Worm (Caenorhabditis elegans) whole organism, L4 larva: ENCODE data around the gene nadk-2.
A peak's percentile ranks its signal among the peaks of the same experiment; 100 is the strongest.

ENCODE experiments used
- F10B5.3 ChIP-seq: sonication (generic microtip); optimal IDR thresholded peaks from 2 replicates; lab custom pipeline; 2016; ENCODE audit warnings: mild to moderate bottlenecking, missing genetic modification characterization, missing compliant biosample characterization
- F49E8.2 ChIP-seq: sonication (generic microtip); optimal IDR thresholded peaks from 2 replicates; lab custom pipeline; 2016; ENCODE audit warnings: missing compliant biosample characterization, mild to moderate bottlenecking, missing genetic modification characterization, borderline replicate concordance
- Y105C5A.15 ChIP-seq: fragments of 200-800 bp; sonication (Bioruptor generic); IDR thresholded peaks from 2 replicates; pipeline ENCODE4 v1.3.6; 2022; ENCODE audit warnings: missing genetic modification characterization, missing compliant biosample characterization
- Y5F2A.4 ChIP-seq: fragments of 200-800 bp; sonication (Bioruptor generic); optimal IDR thresholded peaks from 2 replicates; lab custom pipeline; 2018; ENCODE audit warnings: mild to moderate bottlenecking, missing genetic modification characterization, missing compliant biosample characterization
- aha-1 ChIP-seq: fragments of 150-350 bp; peaks from one replicate; lab custom pipeline; 2014; ENCODE audit warnings: missing biosample characterization, missing genetic modification characterization
- ama-1 ChIP-seq: fragments of 150-350 bp; optimal IDR thresholded peaks from 2 replicates; lab custom pipeline; 2014; ENCODE audit warnings: inconsistent platforms, mixed read lengths
- ceh-28 ChIP-seq: fragments of 150-350 bp; optimal IDR thresholded peaks from 2 replicates; lab custom pipeline; 2014; ENCODE audit warnings: missing biosample characterization, missing genetic modification reagents, missing genetic modification characterization
- ceh-44 ChIP-seq: fragments of 200-800 bp; sonication (Bioruptor generic); IDR thresholded peaks from 2 replicates; pipeline ENCODE4 v1.3.6; 2022; ENCODE audit warnings: missing genetic modification reagents, missing genetic modification characterization, missing compliant biosample characterization
- daf-12 ChIP-seq: fragments of 150-350 bp; optimal IDR thresholded peaks from 2 replicates; lab custom pipeline; 2014; ENCODE audit warnings: missing biosample characterization, missing genetic modification reagents, missing genetic modification characterization
- daf-16 ChIP-seq, 3 experiments: sonication (generic microtip); optimal IDR thresholded peaks; 2 replicates each; lab custom pipeline; 2016 to 2017; ENCODE audit warnings: missing genetic modification characterization in 3 of 3, missing genetic modification reagents in 3 of 3, mild to moderate bottlenecking in 2 of 3, missing compliant biosample characterization in 2 of 3, missing biosample characterization in 1 of 3, moderate library complexity in 1 of 3
- dmd-6 ChIP-seq: fragments of 200-800 bp; sonication (Bioruptor generic); IDR thresholded peaks from 2 replicates; pipeline ENCODE4 v1.3.6; 2022; ENCODE audit warnings: missing genetic modification reagents, missing genetic modification characterization, missing compliant biosample characterization
- duxl-1 ChIP-seq: sonication (generic microtip); optimal IDR thresholded peaks from 2 replicates; lab custom pipeline; 2016; ENCODE audit warnings: mild to moderate bottlenecking, missing genetic modification characterization, moderate library complexity, missing compliant biosample characterization; ENCODE audit not compliant: poor library complexity
- egl-43 ChIP-seq: fragments of 200-800 bp; sonication (Bioruptor generic); IDR thresholded peaks from 2 replicates; pipeline ENCODE4 v1.3.6; 2022; ENCODE audit warnings: missing genetic modification reagents, missing genetic modification characterization, missing compliant biosample characterization
- hmg-1.1 ChIP-seq: fragments of 200-800 bp; sonication (Bioruptor generic); IDR thresholded peaks from 2 replicates; pipeline ENCODE4 v1.3.6; 2022; ENCODE audit warnings: missing genetic modification reagents, missing genetic modification characterization, missing compliant biosample characterization
- lim-7 ChIP-seq: fragments of 200-800 bp; sonication (Bioruptor generic); IDR thresholded peaks from 2 replicates; pipeline ENCODE4 v1.3.6; 2022; ENCODE audit warnings: missing genetic modification characterization, missing compliant biosample characterization
- lin-1 ChIP-seq: fragments of 200-800 bp; sonication (Bioruptor generic); IDR thresholded peaks from 2 replicates; pipeline ENCODE4 v1.3.6; 2022; ENCODE audit warnings: missing genetic modification reagents, missing genetic modification characterization, missing compliant biosample characterization
- lin-29 ChIP-seq: fragments of 200-800 bp; sonication (Bioruptor generic); IDR thresholded peaks from 2 replicates; pipeline ENCODE4 v1.3.6; 2022; ENCODE audit warnings: missing genetic modification reagents, missing genetic modification characterization, missing compliant biosample characterization
- lin-38 ChIP-seq: fragments of 200-800 bp; sonication (Bioruptor generic); IDR thresholded peaks from 2 replicates; pipeline ENCODE4 v1.3.6; 2022; ENCODE audit warnings: missing genetic modification reagents, missing genetic modification characterization, missing compliant biosample characterization
- lin-39 ChIP-seq: fragments of 150-350 bp; optimal IDR thresholded peaks from 2 replicates; lab custom pipeline; 2014; ENCODE audit warnings: missing biosample characterization, missing genetic modification reagents, missing genetic modification characterization
- madf-9 ChIP-seq: fragments of 200-800 bp; sonication (Bioruptor generic); conservative IDR thresholded peaks from 2 replicates; pipeline ENCODE4 v1.3.6; 2022; ENCODE audit warnings: missing genetic modification reagents, missing genetic modification characterization, missing compliant biosample characterization
- mdl-1 ChIP-seq, 2 experiments: fragments of 150-350 bp in 1 of 2; sonication (generic microtip) in 1 of 2; optimal IDR thresholded peaks; 2 replicates each; lab custom pipeline; 2014 to 2017; ENCODE audit warnings: missing biosample characterization in 2 of 2, missing genetic modification characterization in 2 of 2
- mxl-2 ChIP-seq: fragments of 200-800 bp; sonication (Bioruptor generic); conservative IDR thresholded peaks from 2 replicates; pipeline ENCODE4 v1.3.6; 2022; ENCODE audit warnings: missing genetic modification reagents, missing genetic modification characterization, missing compliant biosample characterization
- nhr-111 ChIP-seq: fragments of 200-800 bp; sonication (Bioruptor generic); optimal IDR thresholded peaks from 2 replicates; lab custom pipeline; 2018; ENCODE audit warnings: mild to moderate bottlenecking, missing genetic modification characterization, missing compliant biosample characterization
- pha-4 ChIP-seq, 2 experiments: fragments of 150-350 bp in 1 of 2; fragments of 200-800 bp in 1 of 2; sonication (Bioruptor generic) in 1 of 2; IDR thresholded peaks in 1 of 2; optimal IDR thresholded peaks in 1 of 2; 2 replicates each; pipeline versions ENCODE4 v1.3.6 to Lab custom; 2014 to 2022; ENCODE audit warnings: missing genetic modification characterization in 2 of 2, missing genetic modification reagents in 2 of 2, missing biosample characterization in 1 of 2, missing compliant biosample characterization in 1 of 2
- rbr-2 ChIP-seq: sonication (generic microtip); optimal IDR thresholded peaks from 2 replicates; lab custom pipeline; 2016; ENCODE audit warnings: missing genotype, missing genetic modification characterization, missing compliant biosample characterization
- snpc-1.2 ChIP-seq: fragments of 200-800 bp; sonication (Bioruptor generic); IDR thresholded peaks from 2 replicates; pipeline ENCODE4 v1.3.6; 2022; ENCODE audit warnings: missing genetic modification reagents, missing genetic modification characterization, missing compliant biosample characterization
- spr-3 ChIP-seq: fragments of 200-800 bp; sonication (Bioruptor generic); optimal IDR thresholded peaks from 2 replicates; lab custom pipeline; 2018; ENCODE audit warnings: mild to moderate bottlenecking, missing genetic modification characterization, missing compliant biosample characterization
- tra-1 ChIP-seq: fragments of 200-800 bp; sonication (Bioruptor generic); IDR thresholded peaks from 2 replicates; pipeline ENCODE4 v1.3.6; 2022; ENCODE audit warnings: missing genetic modification reagents, missing genetic modification characterization, missing compliant biosample characterization
- unc-130 ChIP-seq: sonication (generic microtip); optimal IDR thresholded peaks from 2 replicates; lab custom pipeline; 2016; ENCODE audit warnings: missing genetic modification reagents, missing genetic modification characterization, missing compliant biosample characterization
- unc-62 ChIP-seq, 3 experiments: fragments of 150-350 bp in 1 of 3; sonication (generic microtip); optimal IDR thresholded peaks in 2 of 3; peaks in 1 of 3; 1 replicate in 1 of 3; 2 replicates in 2 of 3; lab custom pipeline; 2014 to 2017; ENCODE audit warnings: missing biosample characterization in 3 of 3, missing genetic modification characterization in 3 of 3, missing genetic modification reagents in 3 of 3, missing genotype in 1 of 3
- zag-1 ChIP-seq: fragments of 150-350 bp; optimal IDR thresholded peaks from 2 replicates; lab custom pipeline; 2014; ENCODE audit warnings: missing biosample characterization, missing genetic modification characterization
- zfp-3 ChIP-seq: fragments of 200-800 bp; sonication (Bioruptor generic); conservative IDR thresholded peaks from 2 replicates; pipeline ENCODE4 v1.3.6; 2022; ENCODE audit warnings: missing genetic modification reagents, missing genetic modification characterization, missing compliant biosample characterization

Gene nadk-2

ce11 chrII:12027697-12028245, 21.6 kb upstream of the nadk-2 start, which contains the start of gene Y17G7B.8 (continued):
- TF ChIP-seq mxl-2 (GFP tag; lab: Robert Waterston, UW) (no peak), lim-7 (no peak), daf-16 (GFP tag; optimal IDR thresholded peaks at IDR 0.05; lab: Kevin White, UChicago) (no peak), daf-16 (tag; optimal IDR thresholded peaks at IDR 0.05; lab: Kevin White, UChicago) (peak; percentile 87)

ce11 chrII:12028707-12029106, 20.7 kb upstream of the nadk-2 start:
- TF ChIP-seq unc-130 (GFP tag; lab: Kevin White, UChicago) (no peak), lin-29 (GFP tag; lab: Robert Waterston, UW) (no peak), daf-12 (tag; lab: Kevin White, UChicago) (no peak), egl-43 (GFP tag; lab: Robert Waterston, UW) (no peak), unc-62 (GFP tag; optimal IDR thresholded peaks at IDR 0.05 in 1 of 2; lab: Kevin White, UChicago) (peak in 1 of 2 experiments; percentile 94), unc-62 (tag; optimal IDR thresholded peaks at IDR 0.05; lab: Kevin White, UChicago) (no peak), ceh-28 (tag; lab: Kevin White, UChicago) (peak; percentile 32), madf-9 (GFP tag; lab: Robert Waterston, UW) (no peak), zfp-3 (GFP tag; lab: Robert Waterston, UW) (no peak), lin-38 (GFP tag; lab: Robert Waterston, UW) (no peak), tra-1 (no peak), F10B5.3 (no peak), ceh-44 (no peak)

- TF ChIP-seq ama-1 (lab: Kevin White, UChicago) (no peak), hmg-1.1 (no peak), Y105C5A.15 (GFP tag; lab: Robert Waterston, UW) (no peak), ceh-28 (tag; lab: Kevin White, UChicago) (no peak), aha-1 (no peak), lim-7 (no peak)
Observed at ce11 chrII:12036075-12036474, 13.3 kb upstream of the nadk-2 start.

ce11 chrII:12036516-12036915, 12.9 kb upstream of the nadk-2 start, which contains the start of gene cyn-16:
TSS of gene cyn-16 (minus strand) at chrII:12036742.
- TF ChIP-seq dmd-6 (GFP tag; lab: Robert Waterston, UW) (no peak), tra-1 (no peak), lin-39 (no peak), ceh-28 (tag; lab: Kevin White, UChicago) (peak; percentile 69), daf-16 (GFP tag; optimal IDR thresholded peaks at IDR 0.05; lab: Kevin White, UChicago) (no peak), daf-16 (tag; optimal IDR thresholded peaks at IDR 0.05; lab: Kevin White, UChicago) (peak; percentile 1), ama-1 (lab: Kevin White, UChicago) (peak; percentile 81), rbr-2 (tag; lab: Kevin White, UChicago) (no peak), snpc-1.2 (GFP tag; lab: Robert Waterston, UW) (no peak), mdl-1 (tag; optimal IDR thresholded peaks at IDR 0.05; lab: Kevin White, UChicago) (no peak), F49E8.2 (tag; lab: Kevin White, UChicago) (no peak), lin-1 (no peak), duxl-1 (tag; lab: Kevin White, UChicago) (no peak)

ce11 chrII:12039039-12039438, 10.3 kb upstream of the nadk-2 start, which contains the start of gene tpi-1:
TSS of gene tpi-1 (minus strand) at chrII:12039139.
- TF ChIP-seq lim-7 (no peak), pha-4 (GFP tag; IDR thresholded peaks at IDR 0.05; lab: Robert Waterston, UW) (no peak), pha-4 (tag; optimal IDR thresholded peaks at IDR 0.05; lab: Kevin White, UChicago) (no peak), nhr-111 (GFP tag; lab: Kevin White, UChicago) (no peak), Y5F2A.4 (no peak), spr-3 (GFP tag; lab: Kevin White, UChicago) (no peak), zag-1 (tag; lab: Kevin White, UChicago) (no peak)
